Fruit fly (Drosophila melanogaster): ENCODE results near the gene cal1.

cal1 gene

dm6 chr3R:17117607-17118327 lies 29.7 kb downstream of the cal1 start (continued):
- TF ChIP-seq unpg (GFP tag; optimal IDR thresholded peaks at IDR 0.05) (peak; percentile 28), CG30403 (GFP tag; optimal IDR thresholded peaks at IDR 0.05) (peak; percentile 37), CG13123 (GFP tag; optimal IDR thresholded peaks at IDR 0.05) (no peak), lola (GFP tag; optimal IDR thresholded peaks at IDR 0.05) (peak in 1 of 3 experiments; percentile 60), Hr51 (GFP tag; optimal IDR thresholded peaks at IDR 0.05) (no peak), sens (GFP tag) (peak; percentile 67), CG33213 (GFP tag; optimal IDR thresholded peaks at IDR 0.05) (no peak), CG4424 (GFP tag; optimal IDR thresholded peaks at IDR 0.05) (peak; percentile 24), kni (GFP tag; optimal IDR thresholded peaks at IDR 0.05) (peak; percentile 61), CG6175 (GFP tag; IDR thresholded peaks at IDR 0.05) (no peak), CG10267 (tag; optimal IDR thresholded peaks at IDR 0.05) (peak; percentile 14), CG13894 (tag; optimal IDR thresholded peaks at IDR 0.05) (no peak), Med (GFP tag) (peak; percentile 74), Drgx (GFP tag; IDR thresholded peaks at IDR 0.05) (no peak), rib (GFP tag; IDR thresholded peaks at IDR 0.05) (peak; percentile 20; the same call in 1 of the 2 replicates), Deaf1 (tag; optimal IDR thresholded peaks at IDR 0.05) (no peak), D (optimal IDR thresholded peaks at IDR 0.05) (no peak), D (GFP tag; optimal IDR thresholded peaks at IDR 0.05) (peak; percentile 30), tio (GFP tag; optimal IDR thresholded peaks at IDR 0.05) (peak; percentile 17), Doc3 (GFP tag; IDR thresholded peaks at IDR 0.05; ENCODE audit: partially characterized antibody) (no peak), CG16815 (GFP tag; optimal IDR thresholded peaks at IDR 0.05) (peak; percentile 7), CG2120 (GFP tag; optimal IDR thresholded peaks at IDR 0.05) (peak; percentile 4), CG5953 (GFP tag; IDR thresholded peaks at IDR 0.05) (no peak), knrl (GFP tag; IDR thresholded peaks at IDR 0.05; ENCODE audit: partially characterized antibody) (no peak), Antp (GFP tag; optimal IDR thresholded peaks at IDR 0.05) (no peak), vvl (GFP tag; IDR thresholded peaks at IDR 0.05) (0 out of 2 replicates have a peak, but pooled peaks have one; percentile 13), dmrt11E (tag; optimal IDR thresholded peaks at IDR 0.05) (peak; percentile 62), trem (tag; optimal IDR thresholded peaks at IDR 0.05) (peak; percentile 36), Tbp (GFP tag; optimal IDR thresholded peaks at IDR 0.05) (no peak), HLHmδ (GFP tag; optimal IDR thresholded peaks at IDR 0.05) (no peak), D19A (tag; optimal IDR thresholded peaks at IDR 0.05) (peak; percentile 95), CG33557 (GFP tag; optimal IDR thresholded peaks at IDR 0.05) (no peak), CG2678 (tag; optimal IDR thresholded peaks at IDR 0.05) (peak; percentile 42), gem (tag; optimal IDR thresholded peaks at IDR 0.05) (peak; percentile 62), CG11093 (GFP tag; IDR thresholded peaks at IDR 0.05) (no peak), CG12769 (tag; optimal IDR thresholded peaks at IDR 0.05) (peak; percentile 7), Sox102F (GFP tag; optimal IDR thresholded peaks at IDR 0.05) (peak; percentile 23), Sry-β (GFP tag; optimal IDR thresholded peaks at IDR 0.05) (no peak), Stat92E (GFP tag; optimal IDR thresholded peaks at IDR 0.05) (peak in 1 of 3 experiments; percentile 48), nmo (GFP tag; optimal IDR thresholded peaks at IDR 0.05) (peak; percentile 64), ci (GFP tag; IDR thresholded peaks at IDR 0.05) (no peak), schlank (tag; optimal IDR thresholded peaks at IDR 0.05) (no peak), Dek (tag; optimal IDR thresholded peaks at IDR 0.05) (no peak), CG14710 (tag; optimal IDR thresholded peaks at IDR 0.05) (peak; percentile 22), CG31441 (GFP tag; IDR thresholded peaks at IDR 0.05) (0 out of 2 replicates have a peak, but pooled peaks have one; percentile 25), CG6272 (GFP tag; IDR thresholded peaks at IDR 0.05) (no peak), Ptx1 (GFP tag; IDR thresholded peaks at IDR 0.05) (no peak), CG2202 (tag; optimal IDR thresholded peaks at IDR 0.05) (peak; percentile 27), CG15601 (tag; optimal IDR thresholded peaks at IDR 0.05) (peak; percentile 29)

Measured in whole organism, embryonic.